Worm (Caenorhabditis elegans) whole organism, early embryonic: ENCODE measurements around the gene msp-152.

Source experiments
- B0310.2 ChIP-seq: sonication (generic microtip); optimal IDR thresholded peaks from 2 replicates; lab custom pipeline; 2016; ENCODE audit warnings: mild to moderate bottlenecking, missing genetic modification characterization, missing compliant biosample characterization
- F13C5.2 ChIP-seq: sonication (generic microtip); optimal IDR thresholded peaks from 2 replicates; lab custom pipeline; 2017; ENCODE audit warnings: mild to moderate bottlenecking, missing genetic modification characterization, inconsistent platforms, missing compliant biosample characterization
- ama-1 ChIP-seq: fragments of 150-350 bp; optimal IDR thresholded peaks from 2 replicates; lab custom pipeline; 2014
- ceh-13 ChIP-seq: fragments of 200-800 bp; sonication (Bioruptor generic); optimal IDR thresholded peaks from 2 replicates; lab custom pipeline; 2018; ENCODE audit warnings: mild to moderate bottlenecking, missing genetic modification characterization, missing compliant biosample characterization
- ceh-36 ChIP-seq: sonication (generic microtip); optimal IDR thresholded peaks from 2 replicates; lab custom pipeline; 2016; ENCODE audit warnings: missing genetic modification characterization, inconsistent platforms, missing compliant biosample characterization
- ets-7 ChIP-seq: sonication (generic microtip); optimal IDR thresholded peaks from 2 replicates; lab custom pipeline; 2016; ENCODE audit warnings: missing genotype, missing genetic modification characterization, missing compliant biosample characterization
- hnd-1 ChIP-seq: sonication (generic microtip); optimal IDR thresholded peaks from 2 replicates; lab custom pipeline; 2016; ENCODE audit warnings: missing genetic modification characterization, missing compliant biosample characterization
- scrt-1 ChIP-seq: fragments of 200-800 bp; sonication (Bioruptor generic); IDR thresholded peaks from 2 replicates; pipeline ENCODE4 v1.3.6; 2022; ENCODE audit warnings: missing genetic modification characterization, missing compliant biosample characterization
- sea-1 ChIP-seq: fragments of 200-800 bp; sonication (Bioruptor generic); conservative IDR thresholded peaks from 2 replicates; pipeline ENCODE4 v1.3.6; 2022; ENCODE audit warnings: missing genetic modification characterization, missing compliant biosample characterization
- tbx-11 ChIP-seq: fragments of 200-800 bp; sonication (Bioruptor generic); IDR thresholded peaks from 2 replicates; pipeline ENCODE4 v1.3.6; 2022; ENCODE audit warnings: missing genetic modification characterization, missing compliant biosample characterization
- tra-4 ChIP-seq: sonication (generic microtip); optimal IDR thresholded peaks from 2 replicates; lab custom pipeline; 2017; ENCODE audit warnings: missing genetic modification characterization, missing compliant biosample characterization

ce11 chrII:4974448-4974951, 41.7 kb downstream of the msp-152 start:
- TF ChIP-seq tbx-11 (GFP tag; lab: Robert Waterston, UW) (no peak), ama-1 (no peak), sea-1 (GFP tag; lab: Robert Waterston, UW) (no peak), tra-4 (tag; lab: Kevin White, UChicago) (no peak), hnd-1 (tag; lab: Kevin White, UChicago) (no peak), ceh-13 (GFP tag; lab: Kevin White, UChicago) (no peak), F13C5.2 (tag; lab: Kevin White, UChicago) (no peak), ets-7 (tag; lab: Kevin White, UChicago) (no peak), B0310.2 (tag; lab: Kevin White, UChicago) (no peak), scrt-1 (GFP tag; lab: Robert Waterston, UW) (no peak), ceh-36 (tag; lab: Kevin White, UChicago) (no peak)
